Worm (Caenorhabditis elegans): ENCODE measurements around the gene F58B4.2.

DNA sequence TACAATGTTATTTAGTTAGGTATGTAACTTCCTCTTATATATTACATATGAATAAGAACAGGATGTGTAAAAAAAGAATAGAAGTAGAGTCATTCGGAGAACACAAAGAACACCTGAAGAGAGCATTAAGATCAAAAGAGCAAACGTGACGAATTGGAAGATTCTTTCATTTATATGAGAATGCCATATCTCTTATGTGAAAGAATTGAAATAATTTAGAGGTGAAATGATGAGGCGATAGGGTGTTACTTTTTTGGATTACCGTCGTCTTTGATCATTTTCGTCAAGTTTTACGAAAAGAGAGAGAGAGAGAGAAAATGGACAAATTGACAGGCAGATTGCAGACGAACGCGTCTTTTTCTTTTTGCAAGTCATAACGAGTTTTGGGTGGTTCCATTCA lies 41.8 kb downstream of the F58B4.2 start:
- TF ChIP-seq nfya-2 (GFP tag; IDR thresholded peaks at IDR 0.05): no peak
- TF ChIP-seq dox-1 (GFP tag; IDR thresholded peaks at IDR 0.05): no peak
- TF ChIP-seq F57A8.1 (GFP tag; optimal IDR thresholded peaks at IDR 0.05): no peak
- TF ChIP-seq ceh-27 (GFP tag; optimal IDR thresholded peaks at IDR 0.05): no peak
- no peak for TF ChIP-seq lsy-27 (tag; optimal IDR thresholded peaks at IDR 0.05; ENCODE audit: borderline replicate concordance, insufficient read depth)
- no peak for TF ChIP-seq Y53F4B.3 (GFP tag; IDR thresholded peaks at IDR 0.05)
- no peak for TF ChIP-seq ztf-3 (GFP tag; optimal IDR thresholded peaks at IDR 0.05)
- TF ChIP-seq F23B12.7 (tag; optimal IDR thresholded peaks at IDR 0.05; ENCODE audit: insufficient read depth): no peak
